Fruit fly (Drosophila melanogaster) whole organism, embryonic: ENCODE results near the gene frj.
A peak's percentile ranks its signal among the peaks of the same experiment; 100 is the strongest.

Experiments
- C15 ChIP-seq: fragments of 200-800 bp; sonication (Bioruptor generic); IDR thresholded peaks from 3 replicates; pipeline ENCODE4 v1.3.6; 2022; ENCODE audit warnings: missing biosample characterization, missing genetic modification characterization
- CG10565 ChIP-seq: fragments of 200-800 bp; sonication (Bioruptor generic); optimal IDR thresholded peaks from 3 replicates; lab custom pipeline; 2016; ENCODE audit warnings: missing biosample characterization, mild to moderate bottlenecking, missing genetic modification characterization
- CG10959 ChIP-seq: fragments of 200-800 bp; sonication (Bioruptor generic); IDR thresholded peaks from 2 replicates; pipeline ENCODE4 v1.3.6; 2022; ENCODE audit warnings: missing biosample characterization, missing genetic modification characterization
- CG11398 ChIP-seq: fragments of 200-800 bp; sonication (Bioruptor generic); optimal IDR thresholded peaks from 2 replicates; lab custom pipeline; 2016; ENCODE audit warnings: missing biosample characterization, missing genetic modification characterization
- CG11504 ChIP-seq: fragments of 200-800 bp; sonication (Bioruptor generic); optimal IDR thresholded peaks from 3 replicates; lab custom pipeline; 2019; ENCODE audit warnings: missing biosample characterization, mild to moderate bottlenecking, missing genetic modification characterization, moderate library complexity
- CG12155 ChIP-seq: fragments of 200-800 bp; sonication (Bioruptor generic); optimal IDR thresholded peaks from 3 replicates; lab custom pipeline; 2016; ENCODE audit warnings: missing biosample characterization, missing genetic modification characterization
- CG14441 ChIP-seq: fragments of 200-800 bp; sonication (Bioruptor generic); IDR thresholded peaks from 2 replicates; pipeline ENCODE4 v1.3.6; 2022; ENCODE audit warnings: missing biosample characterization, missing genetic modification characterization
- CG17829 ChIP-seq: fragments of 200-800 bp; optimal IDR thresholded peaks from 2 replicates; lab custom pipeline; 2019; ENCODE audit warnings: missing biosample characterization, mild to moderate bottlenecking, missing genetic modification characterization, moderate library complexity
- CG18619 ChIP-seq: fragments of 200-800 bp; sonication (Bioruptor generic); optimal IDR thresholded peaks from 3 replicates; lab custom pipeline; 2017; ENCODE audit warnings: missing biosample characterization, mild to moderate bottlenecking, missing genetic modification characterization
- CG2678 ChIP-seq: fragments of 200-800 bp; sonication (Bioruptor generic); optimal IDR thresholded peaks from 3 replicates; lab custom pipeline; 2019; ENCODE audit warnings: missing biosample characterization, mild to moderate bottlenecking, missing genetic modification characterization, moderate library complexity
- CG2712 ChIP-seq: fragments of 200-800 bp; optimal IDR thresholded peaks from 3 replicates; lab custom pipeline; 2019; ENCODE audit warnings: missing biosample characterization, mild to moderate bottlenecking, missing genetic modification characterization, moderate library complexity
- CG2889 ChIP-seq: fragments of 200-800 bp; sonication (Bioruptor generic); IDR thresholded peaks from 3 replicates; pipeline ENCODE4 v1.3.6; 2022; ENCODE audit warnings: missing biosample characterization, missing genetic modification characterization
- CG43689 ChIP-seq: fragments of 200-800 bp; sonication (Bioruptor generic); IDR thresholded peaks from 2 replicates; pipeline ENCODE4 v1.3.6; 2022; ENCODE audit warnings: missing biosample characterization, missing genetic modification characterization
- CG4854 ChIP-seq: fragments of 200-800 bp; sonication (Bioruptor generic); optimal IDR thresholded peaks from 2 replicates; lab custom pipeline; 2016; ENCODE audit warnings: missing biosample characterization, missing genetic modification characterization, inconsistent platforms
- CG6765 ChIP-seq: fragments of 200-800 bp; sonication (Bioruptor generic); optimal IDR thresholded peaks from 3 replicates; lab custom pipeline; 2017; ENCODE audit warnings: missing biosample characterization, mild to moderate bottlenecking, missing genetic modification characterization
- CG6854 ChIP-seq: fragments of 200-800 bp; sonication (Bioruptor generic); optimal IDR thresholded peaks from 3 replicates; lab custom pipeline; 2017; ENCODE audit warnings: missing biosample characterization, mild to moderate bottlenecking, missing genetic modification characterization
- CG7357 ChIP-seq: fragments of 200-800 bp; sonication (Bioruptor generic); IDR thresholded peaks from 3 replicates; pipeline ENCODE4 v1.3.6; 2022; ENCODE audit warnings: missing biosample characterization, missing genetic modification characterization
- CG7556 ChIP-seq: fragments of 200-800 bp; sonication (Bioruptor generic); optimal IDR thresholded peaks from 2 replicates; lab custom pipeline; 2017; ENCODE audit warnings: missing biosample characterization, mild to moderate bottlenecking, missing genetic modification characterization
- CG7928 ChIP-seq: fragments of 200-800 bp; sonication (Bioruptor generic); optimal IDR thresholded peaks from 2 replicates; lab custom pipeline; 2017; ENCODE audit warnings: missing biosample characterization, mild to moderate bottlenecking, missing genetic modification characterization
- CG8388 ChIP-seq: fragments of 200-800 bp; sonication (Bioruptor generic); optimal IDR thresholded peaks from 2 replicates; lab custom pipeline; 2019; ENCODE audit warnings: missing biosample characterization, mild to moderate bottlenecking, missing genetic modification characterization, moderate library complexity
- CG8478 ChIP-seq: fragments of >200 bp; optimal IDR thresholded peaks from 2 replicates; lab custom pipeline; 2018
- CG9932 ChIP-seq: fragments of 200-800 bp; sonication (Bioruptor generic); IDR thresholded peaks from 2 replicates; pipeline ENCODE4 v1.3.6; 2022; ENCODE audit warnings: missing biosample characterization, missing genetic modification characterization
- D ChIP-seq, 2 experiments: fragments of 200-800 bp in 1 of 2; fragments of >200 bp in 1 of 2; sonication (Bioruptor generic) in 1 of 2; optimal IDR thresholded peaks; 2 replicates in 1 of 2; 3 replicates in 1 of 2; lab custom pipeline; 2017; ENCODE audit warnings: mild to moderate bottlenecking in 1 of 2, missing biosample characterization in 1 of 2, missing genetic modification characterization in 1 of 2, missing genetic modification reagents in 1 of 2
- Dfd ChIP-seq, 2 experiments: fragments of >200 bp; optimal IDR thresholded peaks; 2 replicates each; lab custom pipeline; 2017; ENCODE audit warnings: missing biosample characterization in 2 of 2, missing genetic modification characterization in 2 of 2
- Dll ChIP-seq: fragments of 200-800 bp; sonication (Bioruptor generic); IDR thresholded peaks from 4 replicates; pipeline ENCODE4 v1.3.6; 2022; ENCODE audit warnings: missing biosample characterization, missing genetic modification characterization; ENCODE audit not compliant: partially characterized antibody
- Gug ChIP-seq: fragments of 200-800 bp; sonication (Bioruptor generic); IDR thresholded peaks from 4 replicates; pipeline ENCODE4 v1.3.6; 2022; ENCODE audit warnings: missing biosample characterization, missing genetic modification characterization
- HHEX ChIP-seq: fragments of 200-800 bp; sonication (Bioruptor generic); optimal IDR thresholded peaks from 3 replicates; lab custom pipeline; 2017; ENCODE audit warnings: missing biosample characterization, mild to moderate bottlenecking, missing genetic modification characterization, missing genetic modification reagents
- HLH3B ChIP-seq: fragments of 200-800 bp; sonication (Bioruptor generic); IDR thresholded peaks from 2 replicates; pipeline ENCODE4 v1.3.6; 2022; ENCODE audit warnings: missing biosample characterization, missing genetic modification characterization
- Med ChIP-seq: fragments of 200-800 bp; sonication (Bioruptor generic); peaks from one replicate; lab custom pipeline; 2016; ENCODE audit warnings: missing biosample characterization, missing genetic modification characterization, mild to moderate bottlenecking, inconsistent platforms, moderate library complexity
- Neu2 ChIP-seq: fragments of 200-800 bp; sonication (Bioruptor generic); optimal IDR thresholded peaks from 3 replicates; lab custom pipeline; 2016; ENCODE audit warnings: missing biosample characterization, missing genetic modification characterization, borderline replicate concordance
- Pdp1 ChIP-seq, 2 experiments: fragments of 200-800 bp; sonication (Bioruptor generic); optimal IDR thresholded peaks; 3 replicates each; lab custom pipeline; 2016; ENCODE audit warnings: missing biosample characterization in 2 of 2, missing genetic modification characterization in 2 of 2, mild to moderate bottlenecking in 1 of 2, moderate library complexity in 1 of 2
- Ravus ChIP-seq: fragments of 200-800 bp; sonication (Bioruptor generic); IDR thresholded peaks from 2 replicates; pipeline ENCODE4 v1.3.6; 2022; ENCODE audit warnings: missing biosample characterization, missing genetic modification characterization
- Vsx1 ChIP-seq: fragments of 200-800 bp; sonication (Bioruptor generic); optimal IDR thresholded peaks from 2 replicates; lab custom pipeline; 2017; ENCODE audit warnings: missing biosample characterization, mild to moderate bottlenecking, missing genetic modification characterization, missing genetic modification reagents
- Xbp1 ChIP-seq: fragments of 200-800 bp; sonication (Bioruptor generic); optimal IDR thresholded peaks from 3 replicates; lab custom pipeline; 2016; ENCODE audit warnings: missing biosample characterization, mild to moderate bottlenecking, missing genetic modification characterization
- bbx ChIP-seq: fragments of 200-800 bp; sonication (Bioruptor generic); IDR thresholded peaks from 2 replicates; pipeline ENCODE4 v1.3.6; 2022; ENCODE audit warnings: missing biosample characterization, missing genetic modification characterization; ENCODE audit not compliant: partially characterized antibody
- bsh ChIP-seq, 2 experiments: fragments of 200-800 bp; sonication (Bioruptor generic); optimal IDR thresholded peaks; 2 replicates each; lab custom pipeline; 2017 to 2018; ENCODE audit warnings: mild to moderate bottlenecking in 2 of 2, missing biosample characterization in 2 of 2, missing genetic modification characterization in 2 of 2, moderate library complexity in 1 of 2
- dan ChIP-seq: fragments of 200-800 bp; sonication (Bioruptor generic); IDR thresholded peaks from 2 replicates; pipeline ENCODE4 v1.3.6; 2022; ENCODE audit warnings: missing biosample characterization, missing genetic modification characterization
- gcm2 ChIP-seq: fragments of 200-800 bp; sonication (Bioruptor generic); optimal IDR thresholded peaks from 2 replicates; lab custom pipeline; 2016; ENCODE audit warnings: missing biosample characterization, missing genetic modification characterization
- gem ChIP-seq: fragments of 200-800 bp; sonication (Bioruptor generic); optimal IDR thresholded peaks from 2 replicates; lab custom pipeline; 2019; ENCODE audit warnings: missing biosample characterization, mild to moderate bottlenecking, missing genetic modification characterization, moderate library complexity
- hth ChIP-seq: fragments of >200 bp; optimal IDR thresholded peaks from 2 replicates; lab custom pipeline; 2017; ENCODE audit warnings: inconsistent platforms
- insv ChIP-seq, 2 experiments: fragments of 200-800 bp; sonication (Bioruptor generic); optimal IDR thresholded peaks; 3 replicates each; lab custom pipeline; 2016 to 2018; ENCODE audit warnings: missing biosample characterization in 2 of 2, missing genetic modification characterization in 2 of 2
- lmd ChIP-seq: fragments of 200-800 bp; sonication (Bioruptor generic); IDR thresholded peaks from 2 replicates; pipeline ENCODE4 v1.3.6; 2022; ENCODE audit warnings: missing biosample characterization, missing genetic modification characterization
- lov ChIP-seq, 2 experiments: fragments of 200-800 bp in 1 of 2; fragments of >200 bp in 1 of 2; sonication (Bioruptor generic) in 1 of 2; IDR thresholded peaks in 1 of 2; optimal IDR thresholded peaks in 1 of 2; 2 replicates in 1 of 2; 3 replicates in 1 of 2; pipeline versions ENCODE4 v1.3.6 to Lab custom; 2017 to 2022; ENCODE audit warnings: missing biosample characterization in 1 of 2, missing genetic modification characterization in 1 of 2
- nom ChIP-seq: fragments of 200-800 bp; sonication (Bioruptor generic); optimal IDR thresholded peaks from 2 replicates; lab custom pipeline; 2017; ENCODE audit warnings: missing biosample characterization, missing genetic modification characterization, mild to moderate bottlenecking, moderate library complexity, missing genetic modification reagents
- org-1 ChIP-seq: fragments of 200-800 bp; sonication (Bioruptor generic); optimal IDR thresholded peaks from 2 replicates; lab custom pipeline; 2017; ENCODE audit warnings: missing biosample characterization, missing genetic modification characterization
- ranshi ChIP-seq: fragments of 200-800 bp; sonication (Bioruptor generic); IDR thresholded peaks from 2 replicates; pipeline ENCODE4 v1.3.6; 2022; ENCODE audit warnings: missing biosample characterization, missing genetic modification characterization
- tin ChIP-seq: fragments of 200-800 bp; sonication (Bioruptor generic); optimal IDR thresholded peaks from 3 replicates; lab custom pipeline; 2016; ENCODE audit warnings: missing biosample characterization, missing genetic modification characterization
- tup ChIP-seq: fragments of 200-800 bp; sonication (Bioruptor generic); optimal IDR thresholded peaks from 2 replicates; lab custom pipeline; 2016; ENCODE audit warnings: missing biosample characterization, mild to moderate bottlenecking, missing genetic modification characterization, moderate library complexity
- tx ChIP-seq: fragments of 200-800 bp; sonication (Bioruptor generic); optimal IDR thresholded peaks from 2 replicates; lab custom pipeline; 2016; ENCODE audit warnings: missing biosample characterization, missing genetic modification characterization
- unpg ChIP-seq: fragments of 200-800 bp; sonication (Bioruptor generic); optimal IDR thresholded peaks from 3 replicates; lab custom pipeline; 2018; ENCODE audit warnings: missing biosample characterization, mild to moderate bottlenecking, missing genetic modification characterization, moderate library complexity
- wor ChIP-seq: fragments of 200-800 bp; sonication (Bioruptor generic); IDR thresholded peaks from 2 replicates; pipeline ENCODE4 v1.3.6; 2022; ENCODE audit warnings: missing biosample characterization, missing genetic modification characterization

Gene frj

dm6 chr2L:6498448-6498847 lies 42.6 kb downstream of the frj start, which contains the start of gene CG31637 (continued):
- TF ChIP-seq C15 (GFP tag; lab: Robert Waterston, UW): no peak
- TF ChIP-seq nom: peak; percentile 54
- no peak for TF ChIP-seq insv (GFP tag; optimal IDR thresholded peaks at IDR 0.05; lab: Kevin White, UChicago)
- peak; percentile 14 to 21 for TF ChIP-seq bsh (GFP tag; optimal IDR thresholded peaks at IDR 0.05; lab: Kevin White, UChicago)
- TF ChIP-seq gem (tag; lab: Kevin White, UChicago): no peak
- TF ChIP-seq Med (GFP tag; lab: Kevin White, UChicago): peak; percentile 85
- TF ChIP-seq HLH3B (GFP tag; lab: Robert Waterston, UW): no peak
- TF ChIP-seq HHEX (GFP tag; lab: Kevin White, UChicago): no peak
- TF ChIP-seq lmd (GFP tag; lab: Robert Waterston, UW): no peak
- no peak for TF ChIP-seq tup (GFP tag; lab: Kevin White, UChicago)
- no peak for TF ChIP-seq unpg (GFP tag; lab: Kevin White, UChicago)
- peak; percentile 6 for TF ChIP-seq Neu2
- TF ChIP-seq tx: no peak
- no peak for TF ChIP-seq CG14441 (GFP tag; lab: Robert Waterston, UW)
- TF ChIP-seq hth (lab: Kevin White, UChicago): no peak
- no peak for TF ChIP-seq CG7556
- TF ChIP-seq CG18619: no peak
- TF ChIP-seq CG43689 (GFP tag; lab: Robert Waterston, UW): no peak
- no peak for TF ChIP-seq CG11398
- TF ChIP-seq CG6765 (GFP tag; lab: Kevin White, UChicago): peak; percentile 23
- TF ChIP-seq CG7928 (GFP tag; lab: Kevin White, UChicago): peak; percentile 20
- no peak for TF ChIP-seq CG8478 (lab: Kevin White, UChicago)
- no peak for TF ChIP-seq CG10565 (GFP tag; lab: Kevin White, UChicago)
- TF ChIP-seq Gug (GFP tag; lab: Robert Waterston, UW): no peak
- TF ChIP-seq Pdp1 (GFP tag; optimal IDR thresholded peaks at IDR 0.05; lab: Kevin White, UChicago): peak in 1 of 2 experiments; percentile 62
- no peak for TF ChIP-seq wor (GFP tag; lab: Robert Waterston, UW)
- TF ChIP-seq CG6854 (GFP tag; lab: Kevin White, UChicago): no peak
- TF ChIP-seq tin (GFP tag; lab: Kevin White, UChicago): peak; percentile 16
- peak; percentile 2 for TF ChIP-seq CG2678 (tag; lab: Kevin White, UChicago)
- TF ChIP-seq dan: no peak
- TF ChIP-seq Vsx1: no peak
- no peak for TF ChIP-seq CG4854 (GFP tag; lab: Kevin White, UChicago)
- no peak for TF ChIP-seq Ravus (GFP tag; lab: Robert Waterston, UW)
- TF ChIP-seq CG8388 (GFP tag; lab: Kevin White, UChicago): no peak
- no peak for TF ChIP-seq ranshi (GFP tag; lab: Robert Waterston, UW)
- TF ChIP-seq Xbp1 (GFP tag; lab: Kevin White, UChicago): peak; percentile 31
- TF ChIP-seq CG7357 (GFP tag; lab: Robert Waterston, UW): no peak
- no peak for TF ChIP-seq lov (optimal IDR thresholded peaks at IDR 0.05; lab: Kevin White, UChicago)
- no peak for TF ChIP-seq lov (GFP tag; IDR thresholded peaks at IDR 0.05; lab: Robert Waterston, UW)
- no peak for TF ChIP-seq CG10959 (GFP tag; lab: Robert Waterston, UW)
- no peak for TF ChIP-seq Dll (GFP tag; lab: Robert Waterston, UW)
- no peak for TF ChIP-seq CG11504 (tag; lab: Kevin White, UChicago)
- TF ChIP-seq CG17829 (tag; lab: Kevin White, UChicago): peak; percentile 74
- 0 out of 2 replicates have a peak, but pooled peaks have one; percentile 9 for TF ChIP-seq CG9932 (GFP tag; lab: Robert Waterston, UW)
- no peak for TF ChIP-seq Dfd (GFP tag; optimal IDR thresholded peaks at IDR 0.05; lab: Kevin White, UChicago)
- TF ChIP-seq D (optimal IDR thresholded peaks at IDR 0.05; lab: Kevin White, UChicago): no peak
- TF ChIP-seq D (GFP tag; optimal IDR thresholded peaks at IDR 0.05; lab: Kevin White, UChicago): no peak
- no peak for TF ChIP-seq org-1 (GFP tag; lab: Kevin White, UChicago)
- peak; percentile 37 for TF ChIP-seq CG2712
- TF ChIP-seq bbx (GFP tag; lab: Robert Waterston, UW): peak; percentile 33
- TF ChIP-seq gcm2 (GFP tag; lab: Kevin White, UChicago): no peak
- TF ChIP-seq CG12155 (GFP tag; lab: Kevin White, UChicago): peak; percentile 26
- TF ChIP-seq CG2889 (GFP tag; lab: Robert Waterston, UW): no peak
